Fruit fly (Drosophila melanogaster) whole organism, embryonic: ENCODE measurements around the gene PAN3.

Experiments used
- Atf3 ChIP-seq: fragments of 200-800 bp; sonication (Bioruptor generic); optimal IDR thresholded peaks from 3 replicates; lab custom pipeline; 2016; ENCODE audit warnings: missing biosample characterization, missing genetic modification characterization
- CG12769 ChIP-seq: fragments of 200-800 bp; sonication (Bioruptor generic); optimal IDR thresholded peaks from 2 replicates; lab custom pipeline; 2019; ENCODE audit warnings: missing biosample characterization, mild to moderate bottlenecking, missing genetic modification characterization, moderate library complexity
- CG13624 ChIP-seq: fragments of 200-800 bp; sonication (Bioruptor generic); optimal IDR thresholded peaks from 2 replicates; lab custom pipeline; 2016; ENCODE audit warnings: missing biosample characterization, missing genetic modification characterization
- CG14050 ChIP-seq: fragments of 200-800 bp; sonication (Bioruptor generic); IDR thresholded peaks from 3 replicates; pipeline ENCODE4 v1.3.6; 2022; ENCODE audit warnings: missing biosample characterization, missing genetic modification characterization
- CG16813 ChIP-seq: fragments of 200-800 bp; sonication (Bioruptor generic); IDR thresholded peaks from 3 replicates; pipeline ENCODE4 v1.3.6; 2022; ENCODE audit warnings: missing biosample characterization, missing genetic modification characterization; ENCODE audit not compliant: partially characterized antibody
- CG17385 ChIP-seq: fragments of 200-800 bp; sonication (Bioruptor generic); optimal IDR thresholded peaks from 3 replicates; lab custom pipeline; 2018; ENCODE audit warnings: missing biosample characterization, mild to moderate bottlenecking, missing genetic modification characterization
- CG17568 ChIP-seq: fragments of 200-800 bp; sonication (Bioruptor generic); optimal IDR thresholded peaks from 2 replicates; lab custom pipeline; 2018; ENCODE audit warnings: missing biosample characterization, mild to moderate bottlenecking, missing genetic modification characterization, moderate library complexity
- CG17829 ChIP-seq: fragments of 200-800 bp; optimal IDR thresholded peaks from 2 replicates; lab custom pipeline; 2019; ENCODE audit warnings: missing biosample characterization, mild to moderate bottlenecking, missing genetic modification characterization, moderate library complexity
- CG18011 ChIP-seq: fragments of 200-800 bp; sonication (Bioruptor generic); optimal IDR thresholded peaks from 2 replicates; lab custom pipeline; 2017; ENCODE audit warnings: missing biosample characterization, missing genetic modification characterization, mild to moderate bottlenecking, moderate library complexity, missing genotype
- CG18262 ChIP-seq: fragments of 200-800 bp; optimal IDR thresholded peaks from 3 replicates; lab custom pipeline; 2019; ENCODE audit warnings: missing biosample characterization, mild to moderate bottlenecking, missing genetic modification characterization, moderate library complexity
- CG2202 ChIP-seq: fragments of 200-800 bp; sonication (Bioruptor generic); optimal IDR thresholded peaks from 2 replicates; lab custom pipeline; 2018; ENCODE audit warnings: missing biosample characterization, mild to moderate bottlenecking, missing genetic modification characterization
- CG30020 ChIP-seq: fragments of 200-800 bp; optimal IDR thresholded peaks from 2 replicates; lab custom pipeline; 2019; ENCODE audit warnings: missing biosample characterization, mild to moderate bottlenecking, missing genetic modification characterization, moderate library complexity
- CG31388 ChIP-seq: fragments of 200-800 bp; sonication (Bioruptor generic); optimal IDR thresholded peaks from 2 replicates; lab custom pipeline; 2016; ENCODE audit warnings: missing biosample characterization, missing genetic modification characterization
- CG32767 ChIP-seq: fragments of 200-800 bp; sonication (Bioruptor generic); IDR thresholded peaks from 2 replicates; pipeline ENCODE4 v1.3.6; 2022; ENCODE audit warnings: missing biosample characterization, missing genetic modification characterization
- CG33557 ChIP-seq: fragments of 200-800 bp; sonication (Bioruptor generic); optimal IDR thresholded peaks from 2 replicates; lab custom pipeline; 2019; ENCODE audit warnings: missing biosample characterization, mild to moderate bottlenecking, missing genetic modification characterization, moderate library complexity
- CG6765 ChIP-seq: fragments of 200-800 bp; sonication (Bioruptor generic); optimal IDR thresholded peaks from 3 replicates; lab custom pipeline; 2017; ENCODE audit warnings: missing biosample characterization, mild to moderate bottlenecking, missing genetic modification characterization
- CG6813 ChIP-seq: fragments of 200-800 bp; sonication (Bioruptor generic); optimal IDR thresholded peaks from 2 replicates; lab custom pipeline; 2017; ENCODE audit warnings: missing biosample characterization, missing genetic modification characterization, mild to moderate bottlenecking, moderate library complexity, missing genetic modification reagents
- CG7271 ChIP-seq: fragments of 200-800 bp; sonication (Bioruptor generic); optimal IDR thresholded peaks from 2 replicates; lab custom pipeline; 2018; ENCODE audit warnings: missing biosample characterization, mild to moderate bottlenecking, missing genetic modification characterization, moderate library complexity
- CG7928 ChIP-seq: fragments of 200-800 bp; sonication (Bioruptor generic); optimal IDR thresholded peaks from 2 replicates; lab custom pipeline; 2017; ENCODE audit warnings: missing biosample characterization, mild to moderate bottlenecking, missing genetic modification characterization
- CG9797 ChIP-seq: fragments of 200-800 bp; sonication (Bioruptor generic); optimal IDR thresholded peaks from 3 replicates; lab custom pipeline; 2018; ENCODE audit warnings: missing biosample characterization, mild to moderate bottlenecking, missing genetic modification characterization
- CrebB ChIP-seq: fragments of 200-800 bp; sonication (Bioruptor generic); optimal IDR thresholded peaks from 3 replicates; lab custom pipeline; 2018; ENCODE audit warnings: missing biosample characterization, mild to moderate bottlenecking, missing genetic modification characterization
- Dbx ChIP-seq: fragments of 200-800 bp; sonication (Bioruptor generic); IDR thresholded peaks from 3 replicates; pipeline ENCODE4 v1.3.6; 2022; ENCODE audit warnings: missing biosample characterization, missing genetic modification characterization
- Doc3 ChIP-seq: fragments of 200-800 bp; sonication (Bioruptor generic); IDR thresholded peaks from 3 replicates; pipeline ENCODE4 v1.3.6; 2022; ENCODE audit warnings: missing biosample characterization, missing genetic modification characterization; ENCODE audit not compliant: partially characterized antibody
- H15 ChIP-seq: fragments of 200-800 bp; sonication (Bioruptor generic); IDR thresholded peaks from 3 replicates; pipeline ENCODE4 v1.3.6; 2022; ENCODE audit warnings: missing biosample characterization, missing genetic modification characterization
- Hr39 ChIP-seq: fragments of >200 bp; optimal IDR thresholded peaks from 2 replicates; lab custom pipeline; 2017
- Lhr ChIP-seq: fragments of 200-800 bp; sonication (Bioruptor generic); optimal IDR thresholded peaks from 3 replicates; lab custom pipeline; 2017; ENCODE audit warnings: mild to moderate bottlenecking, missing biosample characterization, missing genetic modification reagents, missing genetic modification characterization
- NFAT ChIP-seq: fragments of 200-800 bp; sonication (Bioruptor generic); IDR thresholded peaks from 2 replicates; pipeline ENCODE4 v1.3.6; 2022; ENCODE audit warnings: missing biosample characterization, missing genetic modification characterization
- Rfx ChIP-seq: fragments of 200-800 bp; sonication (Bioruptor generic); IDR thresholded peaks from 2 replicates; pipeline ENCODE4 v1.3.6; 2022; ENCODE audit warnings: missing biosample characterization, missing genetic modification characterization
- Sox102F ChIP-seq: fragments of 200-800 bp; sonication (Bioruptor generic); optimal IDR thresholded peaks from 2 replicates; lab custom pipeline; 2018; ENCODE audit warnings: missing biosample characterization, mild to moderate bottlenecking, missing genetic modification characterization, moderate library complexity
- Ssrp ChIP-seq: fragments of 200-800 bp; sonication (Bioruptor generic); optimal IDR thresholded peaks from 2 replicates; lab custom pipeline; 2018; ENCODE audit warnings: missing biosample characterization, mild to moderate bottlenecking, missing genetic modification characterization, moderate library complexity
- Xrp1 ChIP-seq: fragments of 200-800 bp; sonication (Bioruptor generic); IDR thresholded peaks from 2 replicates; pipeline ENCODE4 v1.3.6; 2022; ENCODE audit warnings: missing biosample characterization, missing genetic modification characterization
- ash1 ChIP-seq: fragments of 200-800 bp; sonication (Bioruptor generic); optimal IDR thresholded peaks from 2 replicates; lab custom pipeline; 2018; ENCODE audit warnings: missing biosample characterization, mild to moderate bottlenecking, missing genetic modification characterization
- ato ChIP-seq: fragments of 200-800 bp; sonication (Bioruptor generic); IDR thresholded peaks from 2 replicates; pipeline ENCODE4 v1.3.6; 2022; ENCODE audit warnings: missing biosample characterization, missing genetic modification characterization; ENCODE audit not compliant: partially characterized antibody
- btn ChIP-seq: fragments of 200-800 bp; sonication (Bioruptor generic); optimal IDR thresholded peaks from 2 replicates; lab custom pipeline; 2016; ENCODE audit warnings: missing biosample characterization, missing genetic modification characterization
- da ChIP-seq: fragments of 200-800 bp; sonication (Bioruptor generic); optimal IDR thresholded peaks from 2 replicates; lab custom pipeline; 2016; ENCODE audit warnings: missing biosample characterization, missing genetic modification characterization
- danr ChIP-seq: fragments of 200-800 bp; sonication (Bioruptor generic); IDR thresholded peaks from 2 replicates; pipeline ENCODE4 v1.3.6; 2022; ENCODE audit warnings: missing biosample characterization, missing genetic modification characterization
- dmrt99B ChIP-seq: fragments of 200-800 bp; sonication (Bioruptor generic); optimal IDR thresholded peaks from 2 replicates; lab custom pipeline; 2018; ENCODE audit warnings: missing biosample characterization, mild to moderate bottlenecking, missing genetic modification characterization, moderate library complexity
- eve ChIP-seq, 2 experiments: fragments of >200 bp; optimal IDR thresholded peaks; 2 replicates each; lab custom pipeline; 2017; ENCODE audit warnings: missing biosample characterization in 2 of 2, missing genetic modification characterization in 2 of 2
- fd64A ChIP-seq: fragments of 200-800 bp; sonication (Bioruptor generic); optimal IDR thresholded peaks from 3 replicates; lab custom pipeline; 2018; ENCODE audit warnings: missing biosample characterization, mild to moderate bottlenecking, missing genetic modification characterization
- gcm2 ChIP-seq: fragments of 200-800 bp; sonication (Bioruptor generic); optimal IDR thresholded peaks from 2 replicates; lab custom pipeline; 2016; ENCODE audit warnings: missing biosample characterization, missing genetic modification characterization
- gro ChIP-seq: fragments of 200-800 bp; sonication (Bioruptor generic); optimal IDR thresholded peaks from 2 replicates; lab custom pipeline; 2016; ENCODE audit warnings: missing biosample characterization, missing genetic modification characterization
- hbn ChIP-seq: fragments of 200-800 bp; sonication (Bioruptor generic); IDR thresholded peaks from 2 replicates; pipeline ENCODE4 v1.3.6; 2022; ENCODE audit warnings: missing biosample characterization, missing genetic modification characterization; ENCODE audit not compliant: partially characterized antibody
- lov ChIP-seq, 2 experiments: fragments of 200-800 bp in 1 of 2; fragments of >200 bp in 1 of 2; sonication (Bioruptor generic) in 1 of 2; IDR thresholded peaks in 1 of 2; optimal IDR thresholded peaks in 1 of 2; 2 replicates in 1 of 2; 3 replicates in 1 of 2; pipeline versions ENCODE4 v1.3.6 to Lab custom; 2017 to 2022; ENCODE audit warnings: missing biosample characterization in 1 of 2, missing genetic modification characterization in 1 of 2
- phol ChIP-seq: fragments of 200-800 bp; sonication (Bioruptor generic); optimal IDR thresholded peaks from 3 replicates; lab custom pipeline; 2018; ENCODE audit warnings: missing biosample characterization, mild to moderate bottlenecking, missing genetic modification characterization, moderate library complexity
- sna ChIP-seq: fragments of 200-800 bp; sonication (Bioruptor generic); IDR thresholded peaks from 2 replicates; pipeline ENCODE4 v1.3.6; 2022; ENCODE audit warnings: missing biosample characterization, missing genetic modification characterization; ENCODE audit not compliant: partially characterized antibody
- ssp ChIP-seq: fragments of 200-800 bp; sonication (Bioruptor generic); IDR thresholded peaks from 2 replicates; pipeline ENCODE4 v1.3.6; 2022; ENCODE audit warnings: missing biosample characterization, missing genetic modification characterization
- ttk ChIP-seq: fragments of 200-800 bp; sonication (Bioruptor generic); IDR thresholded peaks from 2 replicates; pipeline ENCODE4 v2.1.2; 2022; ENCODE audit warnings: missing biosample characterization, missing genetic modification characterization
- tx ChIP-seq: fragments of 200-800 bp; sonication (Bioruptor generic); optimal IDR thresholded peaks from 2 replicates; lab custom pipeline; 2016; ENCODE audit warnings: missing biosample characterization, missing genetic modification characterization
- unpg ChIP-seq: fragments of 200-800 bp; sonication (Bioruptor generic); optimal IDR thresholded peaks from 3 replicates; lab custom pipeline; 2018; ENCODE audit warnings: missing biosample characterization, mild to moderate bottlenecking, missing genetic modification characterization, moderate library complexity
- zfh2 ChIP-seq: fragments of 200-800 bp; sonication (Bioruptor generic); optimal IDR thresholded peaks from 2 replicates; lab custom pipeline; 2016; ENCODE audit warnings: missing biosample characterization, missing genetic modification characterization

The PAN3 gene

dm6 chr3L:3127544-3127943 lies 56.6 kb downstream of the PAN3 start, which contains the start of gene promL (continued):
- peak; percentile 97 for TF ChIP-seq CG9797 (GFP tag; lab: Kevin White, UChicago)
- peak; percentile 77 for TF ChIP-seq Rfx (GFP tag; lab: Robert Waterston, UW)
- peak; percentile 70 for TF ChIP-seq CrebB
- TF ChIP-seq tx: no peak
- no peak for TF ChIP-seq danr (GFP tag; lab: Robert Waterston, UW)
- 0 out of 2 replicates have a peak, but pooled peaks have one; percentile 5 for TF ChIP-seq NFAT (GFP tag; lab: Robert Waterston, UW)
- TF ChIP-seq CG13624 (GFP tag; lab: Kevin White, UChicago): peak; percentile 68
- no peak for TF ChIP-seq Hr39
- TF ChIP-seq ssp (GFP tag; lab: Robert Waterston, UW): no peak
- peak; percentile 16 for TF ChIP-seq btn (GFP tag; lab: Kevin White, UChicago)
- TF ChIP-seq CG17568: peak; percentile 74
- peak; percentile 46 for TF ChIP-seq CG30020
- peak; percentile 26 for TF ChIP-seq dmrt99B (tag; lab: Kevin White, UChicago)
- TF ChIP-seq Dbx (GFP tag; lab: Robert Waterston, UW): peak; percentile 35; the same call in 1 of the 3 replicates
- no peak for TF ChIP-seq Sox102F
- peak; percentile 67 for TF ChIP-seq phol (tag; lab: Kevin White, UChicago)
- TF ChIP-seq CG18262: peak; percentile 50
- no peak for TF ChIP-seq ttk (GFP tag; lab: Robert Waterston, UW)
- TF ChIP-seq CG14050 (GFP tag; lab: Robert Waterston, UW): no peak
- TF ChIP-seq lov (optimal IDR thresholded peaks at IDR 0.05; lab: Kevin White, UChicago): no peak
- TF ChIP-seq lov (GFP tag; IDR thresholded peaks at IDR 0.05; lab: Robert Waterston, UW): peak; percentile 61; the same call in 2 of the 3 replicates
- no peak for TF ChIP-seq gcm2 (GFP tag; lab: Kevin White, UChicago)
- peak; percentile 88 for TF ChIP-seq Lhr (GFP tag; lab: Kevin White, UChicago)
- TF ChIP-seq CG6813 (GFP tag; lab: Kevin White, UChicago): peak; percentile 48
- TF ChIP-seq Atf3: peak; percentile 18
- peak; percentile 75 for TF ChIP-seq CG17829
- TF ChIP-seq H15: no peak
- TF ChIP-seq ash1 (GFP tag; lab: Kevin White, UChicago): peak; percentile 32
- peak; percentile 95 for TF ChIP-seq CG7928 (GFP tag; lab: Kevin White, UChicago)
- peak; percentile 6 for TF ChIP-seq zfh2 (GFP tag; lab: Kevin White, UChicago)
- no peak for TF ChIP-seq Doc3 (GFP tag; lab: Robert Waterston, UW)
- TF ChIP-seq CG17385 (GFP tag; lab: Kevin White, UChicago): peak; percentile 48
- TF ChIP-seq CG33557 (GFP tag; lab: Kevin White, UChicago): peak; percentile 47
- peak; percentile 41 for TF ChIP-seq fd64A (GFP tag; lab: Kevin White, UChicago)
- 0 out of 2 replicates have a peak, but pooled peaks have one; percentile 9 for TF ChIP-seq ato (GFP tag; lab: Robert Waterston, UW)
- TF ChIP-seq eve (GFP tag; optimal IDR thresholded peaks at IDR 0.05; lab: Kevin White, UChicago): no peak
- TF ChIP-seq CG16813: no peak
- TF ChIP-seq CG31388 (GFP tag; lab: Kevin White, UChicago): no peak
- no peak for TF ChIP-seq Ssrp
- TF ChIP-seq gro (GFP tag; lab: Kevin White, UChicago): peak; percentile 77
- TF ChIP-seq CG6765: peak; percentile 81
- TF ChIP-seq da (GFP tag; lab: Kevin White, UChicago): no peak
- peak; percentile 38; the same call in 1 of the 2 replicates for TF ChIP-seq CG32767 (GFP tag; lab: Robert Waterston, UW)
- TF ChIP-seq unpg (GFP tag; lab: Kevin White, UChicago): peak; percentile 61
- peak; percentile 5; the same call in 1 of the 2 replicates for TF ChIP-seq Xrp1 (GFP tag; lab: Robert Waterston, UW)
- 0 out of 2 replicates have a peak, but pooled peaks have one; percentile 24 for TF ChIP-seq hbn (GFP tag; lab: Robert Waterston, UW)
- TF ChIP-seq CG18011 (GFP tag; lab: Kevin White, UChicago): peak; percentile 3
- TF ChIP-seq sna (GFP tag; lab: Robert Waterston, UW): no peak
- peak; percentile 2 for TF ChIP-seq CG2202 (tag; lab: Kevin White, UChicago)
- peak; percentile 47 for TF ChIP-seq CG12769
- peak; percentile 26 for TF ChIP-seq CG7271 (tag; lab: Kevin White, UChicago)
